Worm (Caenorhabditis elegans): Measurements from ENCODE around the gene pup-2.

Gene pup-2

DNA sequence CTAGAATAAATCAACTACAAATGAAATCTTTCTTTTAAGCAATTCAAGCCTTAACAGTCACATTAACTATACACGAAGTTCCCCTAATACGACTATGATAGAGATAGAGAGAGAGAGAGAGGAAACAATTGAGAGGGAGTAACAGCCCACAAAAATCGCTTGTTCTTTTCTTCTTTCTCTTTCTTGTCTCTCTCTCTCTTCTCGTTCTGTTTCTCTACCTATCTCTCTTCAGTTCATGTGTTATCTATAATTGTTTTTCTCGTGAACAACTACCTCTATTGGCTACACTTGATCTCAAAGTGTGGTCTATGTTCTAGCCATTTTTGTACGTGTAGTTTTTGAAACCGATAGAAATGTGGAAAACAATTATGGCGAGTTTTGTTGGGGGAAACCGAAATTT, 16.9 kb downstream of the pup-2 start (continued):
- TF ChIP-seq F23B12.7 (tag; optimal IDR thresholded peaks at IDR 0.05; ENCODE audit: insufficient read depth) (no peak), pbrm-1 (GFP tag; IDR thresholded peaks at IDR 0.05) (no peak), unc-62 (GFP tag; optimal IDR thresholded peaks at IDR 0.05) (no peak), F49E8.2 (tag; optimal IDR thresholded peaks at IDR 0.05; ENCODE audit: insufficient read depth) (no peak), egrh-3 (GFP tag; IDR thresholded peaks at IDR 0.05) (no peak), mxl-1 (tag; optimal IDR thresholded peaks at IDR 0.05) (no peak), hsf-1 (GFP tag; IDR thresholded peaks at IDR 0.05) (no peak), dox-1 (GFP tag; IDR thresholded peaks at IDR 0.05) (0 out of 2 replicates have a peak, but pooled peaks have one; percentile 44), Y53G8AR.9 (GFP tag; conservative IDR thresholded peaks at IDR 0.05) (no peak), let-526 (GFP tag; IDR thresholded peaks at IDR 0.05) (no peak), attf-5 (GFP tag; optimal IDR thresholded peaks at IDR 0.05) (peak; percentile 49), C17E4.6 (GFP tag; IDR thresholded peaks at IDR 0.05) (no peak), cebp-1 (GFP tag; IDR thresholded peaks at IDR 0.05) (no peak), cebp-1 (tag; optimal IDR thresholded peaks at IDR 0.05) (peak; percentile 43), athp-1 (tag; optimal IDR thresholded peaks at IDR 0.05) (no peak), die-1 (tag; optimal IDR thresholded peaks at IDR 0.05) (peak; percentile 17), nhr-27 (tag; optimal IDR thresholded peaks at IDR 0.05) (no peak), tlf-1 (GFP tag; optimal IDR thresholded peaks at IDR 0.05) (peak; percentile 18), ekl-4 (GFP tag; IDR thresholded peaks at IDR 0.05) (0 out of 2 replicates have a peak, but pooled peaks have one; percentile 57), hlh-12 (tag; optimal IDR thresholded peaks at IDR 0.05) (no peak), ceh-79 (tag; optimal IDR thresholded peaks at IDR 0.05) (no peak), tbx-9 (tag; optimal IDR thresholded peaks at IDR 0.05; ENCODE audit: borderline replicate concordance) (no peak), C06A6.2 (GFP tag; conservative IDR thresholded peaks at IDR 0.05) (no peak), nhr-120 (GFP tag; IDR thresholded peaks at IDR 0.05) (no peak), ztf-22 (GFP tag; optimal IDR thresholded peaks at IDR 0.05) (no peak), somi-1 (GFP tag; optimal IDR thresholded peaks at IDR 0.05) (no peak), T26A5.8 (tag; optimal IDR thresholded peaks at IDR 0.05) (no peak), B0261.1 (tag; optimal IDR thresholded peaks at IDR 0.05) (no peak), unc-130 (GFP tag; optimal IDR thresholded peaks at IDR 0.05) (no peak), ztf-18 (tag; optimal IDR thresholded peaks at IDR 0.05) (no peak), hlh-26 (GFP tag; conservative IDR thresholded peaks at IDR 0.05) (no peak), aptf-3 (GFP tag; IDR thresholded peaks at IDR 0.05) (no peak), rcor-1 (GFP tag; IDR thresholded peaks at IDR 0.05) (no peak), pha-4 (tag; optimal IDR thresholded peaks at IDR 0.05) (no peak), rpc-1 (optimal IDR thresholded peaks at IDR 0.05) (no peak), rpc-1 (tag; optimal IDR thresholded peaks at IDR 0.05) (no peak), nhr-179 (tag; optimal IDR thresholded peaks at IDR 0.05) (no peak), F57A8.1 (GFP tag; optimal IDR thresholded peaks at IDR 0.05) (no peak), ztf-3 (GFP tag; optimal IDR thresholded peaks at IDR 0.05) (no peak), ama-1 (optimal IDR thresholded peaks at IDR 0.05) (no peak), ama-1 (GFP tag; optimal IDR thresholded peaks at IDR 0.05) (no peak), attf-6 (GFP tag; IDR thresholded peaks at IDR 0.05) (no peak), lin-54 (GFP tag; optimal IDR thresholded peaks at IDR 0.05) (no peak), B0035.1 (tag; optimal IDR thresholded peaks at IDR 0.05) (no peak), aptf-2 (GFP tag; conservative IDR thresholded peaks at IDR 0.05) (no peak), mel-28 (tag; optimal IDR thresholded peaks at IDR 0.05; ENCODE audit: borderline replicate concordance) (no peak), hmg-20 (GFP tag; IDR thresholded peaks at IDR 0.05) (no peak), lin-26 (GFP tag; IDR thresholded peaks at IDR 0.05) (no peak), Y53F4B.3 (GFP tag; IDR thresholded peaks at IDR 0.05) (no peak), nhr-90 (tag; optimal IDR thresholded peaks at IDR 0.05) (no peak)

Measured in whole organism, young adult.